Fruit fly (Drosophila melanogaster) whole organism, prepupa: ENCODE data around the gene Ldh.

ENCODE experiments used
- Blimp-1 ChIP-seq: fragments of 200-800 bp; sonication (Bioruptor generic); optimal IDR thresholded peaks from 3 replicates; lab custom pipeline; 2017; ENCODE audit warnings: missing biosample characterization, missing genetic modification characterization, mild to moderate bottlenecking, moderate library complexity, missing genetic modification reagents
- CG10631 ChIP-seq: fragments of 200-800 bp; sonication (Bioruptor generic); optimal IDR thresholded peaks from 2 replicates; lab custom pipeline; 2016; ENCODE audit warnings: missing biosample characterization, missing genetic modification characterization
- CG10669 ChIP-seq: fragments of 200-800 bp; sonication (Bioruptor generic); optimal IDR thresholded peaks from 3 replicates; lab custom pipeline; 2018; ENCODE audit warnings: missing biosample characterization, mild to moderate bottlenecking, missing genetic modification characterization, moderate library complexity
- CG11294 ChIP-seq: fragments of 200-800 bp; sonication (Bioruptor generic); IDR thresholded peaks from 2 replicates; pipeline ENCODE4 v1.3.6; 2022; ENCODE audit warnings: missing biosample characterization, missing genetic modification characterization
- CG11762 ChIP-seq: fragments of 200-800 bp; sonication (Bioruptor generic); optimal IDR thresholded peaks from 3 replicates; lab custom pipeline; 2016; ENCODE audit warnings: missing biosample characterization, missing genetic modification characterization; ENCODE audit not compliant: insufficient read depth
- CG11902 ChIP-seq: fragments of 200-800 bp; sonication (Bioruptor generic); optimal IDR thresholded peaks from 3 replicates; lab custom pipeline; 2016; ENCODE audit warnings: missing biosample characterization, missing genetic modification characterization
- CG15336 ChIP-seq: fragments of 200-800 bp; sonication (Bioruptor generic); IDR thresholded peaks from 2 replicates; pipeline ENCODE4 v1.3.6; 2022; ENCODE audit warnings: missing biosample characterization, missing genetic modification characterization
- CG1621 ChIP-seq: fragments of 200-800 bp; sonication (Bioruptor generic); optimal IDR thresholded peaks from 3 replicates; lab custom pipeline; 2018; ENCODE audit warnings: missing biosample characterization, mild to moderate bottlenecking, missing genetic modification characterization
- CG3032 ChIP-seq: fragments of 200-800 bp; optimal IDR thresholded peaks from 2 replicates; lab custom pipeline; 2019; ENCODE audit warnings: missing biosample characterization, mild to moderate bottlenecking, missing genetic modification characterization, moderate library complexity
- CG31627 ChIP-seq: fragments of 200-800 bp; sonication (Bioruptor generic); optimal IDR thresholded peaks from 3 replicates; lab custom pipeline; 2016; ENCODE audit warnings: missing biosample characterization, missing genetic modification characterization
- CG32006 ChIP-seq: fragments of 200-800 bp; sonication (Bioruptor generic); optimal IDR thresholded peaks from 3 replicates; lab custom pipeline; 2017; ENCODE audit warnings: missing biosample characterization, mild to moderate bottlenecking, missing genetic modification characterization
- CG34406 ChIP-seq: fragments of 200-800 bp; sonication (Bioruptor generic); optimal IDR thresholded peaks from 3 replicates; lab custom pipeline; 2016; ENCODE audit warnings: missing biosample characterization, missing genetic modification characterization
- CG3919 ChIP-seq: fragments of 200-800 bp; sonication (Bioruptor generic); optimal IDR thresholded peaks from 3 replicates; lab custom pipeline; 2016; ENCODE audit warnings: missing biosample characterization, missing genetic modification characterization
- CG4318 ChIP-seq: fragments of 200-800 bp; sonication (Bioruptor generic); optimal IDR thresholded peaks from 3 replicates; lab custom pipeline; 2017; ENCODE audit warnings: missing biosample characterization, mild to moderate bottlenecking, missing genetic modification characterization
- CG6163 ChIP-seq: fragments of 200-800 bp; sonication (Bioruptor generic); IDR thresholded peaks from 3 replicates; pipeline ENCODE4 v1.3.6; 2022; ENCODE audit warnings: missing biosample characterization, missing genetic modification characterization
- CG6792 ChIP-seq: fragments of 200-800 bp; sonication (Bioruptor generic); optimal IDR thresholded peaks from 3 replicates; lab custom pipeline; 2016; ENCODE audit warnings: missing biosample characterization, missing genetic modification characterization
- CG6854 ChIP-seq: fragments of 200-800 bp; sonication (Bioruptor generic); optimal IDR thresholded peaks from 2 replicates; lab custom pipeline; 2017; ENCODE audit warnings: missing biosample characterization, mild to moderate bottlenecking, missing genetic modification characterization
- CG8119 ChIP-seq: fragments of 200-800 bp; sonication (Bioruptor generic); IDR thresholded peaks from 3 replicates; pipeline ENCODE4 v1.3.6; 2022; ENCODE audit warnings: missing biosample characterization, missing genetic modification characterization
- CG8319 ChIP-seq: fragments of 200-800 bp; sonication (Bioruptor generic); optimal IDR thresholded peaks from 3 replicates; lab custom pipeline; 2016; ENCODE audit warnings: missing biosample characterization, missing genetic modification characterization
- CG8632 ChIP-seq: fragments of 200-800 bp; sonication (Bioruptor generic); optimal IDR thresholded peaks from 3 replicates; lab custom pipeline; 2016; ENCODE audit warnings: missing biosample characterization, missing genetic modification characterization
- CG9139 ChIP-seq: fragments of 200-800 bp; sonication (Bioruptor generic); optimal IDR thresholded peaks from 3 replicates; lab custom pipeline; 2017; ENCODE audit warnings: missing biosample characterization, mild to moderate bottlenecking, missing genetic modification characterization
- Eip78C ChIP-seq: fragments of 200-800 bp; sonication (Bioruptor generic); peaks from one replicate; lab custom pipeline; 2016; ENCODE audit warnings: missing biosample characterization, missing genetic modification characterization
- Eip93F ChIP-seq: fragments of 200-800 bp; sonication (Bioruptor generic); optimal IDR thresholded peaks from 2 replicates; lab custom pipeline; 2016; ENCODE audit warnings: missing biosample characterization, mild to moderate bottlenecking, missing genetic modification characterization
- Ets21C ChIP-seq: fragments of 200-800 bp; sonication (Bioruptor generic); optimal IDR thresholded peaks from 3 replicates; lab custom pipeline; 2016; ENCODE audit warnings: missing biosample characterization, missing genetic modification characterization
- Ets96B ChIP-seq: fragments of 200-800 bp; optimal IDR thresholded peaks from 2 replicates; lab custom pipeline; 2019; ENCODE audit warnings: missing biosample characterization, mild to moderate bottlenecking, missing genetic modification characterization, moderate library complexity
- Gug ChIP-seq: fragments of 200-800 bp; sonication (Bioruptor generic); IDR thresholded peaks from 2 replicates; pipeline ENCODE4 v1.3.6; 2022; ENCODE audit warnings: missing biosample characterization, missing genetic modification characterization
- Hr38 ChIP-seq: sonication (Bioruptor generic); optimal IDR thresholded peaks from 2 replicates; lab custom pipeline; 2016; ENCODE audit warnings: missing biosample characterization, missing genetic modification characterization
- Hr39 ChIP-seq: fragments of 200-800 bp; sonication (Bioruptor generic); optimal IDR thresholded peaks from 2 replicates; lab custom pipeline; 2016; ENCODE audit warnings: missing biosample characterization, missing genetic modification characterization
- Hr4 ChIP-seq: fragments of 200-800 bp; sonication (Bioruptor generic); optimal IDR thresholded peaks from 3 replicates; lab custom pipeline; 2016; ENCODE audit warnings: missing biosample characterization, missing genetic modification characterization
- Lpt ChIP-seq: fragments of 200-800 bp; sonication (Bioruptor generic); optimal IDR thresholded peaks from 3 replicates; lab custom pipeline; 2016; ENCODE audit warnings: missing biosample characterization, missing genetic modification characterization
- Met ChIP-seq: fragments of 200-800 bp; sonication (Bioruptor generic); optimal IDR thresholded peaks from 3 replicates; lab custom pipeline; 2016; ENCODE audit warnings: missing biosample characterization, missing genetic modification characterization
- OdsH ChIP-seq: fragments of 200-800 bp; sonication (Bioruptor generic); optimal IDR thresholded peaks from 3 replicates; lab custom pipeline; 2016; ENCODE audit warnings: missing biosample characterization, missing genetic modification characterization
- Sox102F ChIP-seq: fragments of 200-800 bp; sonication (Bioruptor generic); optimal IDR thresholded peaks from 2 replicates; lab custom pipeline; 2016; ENCODE audit warnings: missing biosample characterization, mild to moderate bottlenecking, missing genetic modification characterization
- Sox14 ChIP-seq: fragments of 200-800 bp; sonication (Bioruptor generic); optimal IDR thresholded peaks from 3 replicates; lab custom pipeline; 2016; ENCODE audit warnings: missing biosample characterization, missing genetic modification characterization
- Sox15 ChIP-seq: fragments of 200-800 bp; sonication (Bioruptor generic); optimal IDR thresholded peaks from 3 replicates; lab custom pipeline; 2016; ENCODE audit warnings: missing biosample characterization, missing genetic modification characterization
- achi ChIP-seq: fragments of 200-800 bp; sonication (Bioruptor generic); optimal IDR thresholded peaks from 3 replicates; lab custom pipeline; 2016; ENCODE audit warnings: missing biosample characterization, missing genetic modification characterization
- acj6 ChIP-seq: fragments of 200-800 bp; sonication (Bioruptor generic); optimal IDR thresholded peaks from 3 replicates; lab custom pipeline; 2016; ENCODE audit warnings: missing biosample characterization, missing genetic modification characterization
- cyc ChIP-seq: fragments of 200-800 bp; sonication (Bioruptor generic); optimal IDR thresholded peaks from 3 replicates; lab custom pipeline; 2016; ENCODE audit warnings: missing biosample characterization, missing genetic modification characterization
- dac ChIP-seq: fragments of 200-800 bp; sonication (Bioruptor generic); optimal IDR thresholded peaks from 2 replicates; lab custom pipeline; 2017; ENCODE audit warnings: missing biosample characterization, mild to moderate bottlenecking, missing genetic modification characterization
- dsx ChIP-seq: fragments of 200-800 bp; optimal IDR thresholded peaks from 3 replicates; lab custom pipeline; 2019; ENCODE audit warnings: missing biosample characterization, mild to moderate bottlenecking, missing genetic modification characterization, moderate library complexity; ENCODE audit not compliant: poor library complexity, severe bottlenecking
- eg ChIP-seq: fragments of 200-800 bp; sonication (Bioruptor generic); IDR thresholded peaks from 3 replicates; pipeline ENCODE4 v1.3.6; 2022; ENCODE audit warnings: missing biosample characterization, missing genetic modification characterization
- fd85E ChIP-seq: fragments of 200-800 bp; sonication (Bioruptor generic); optimal IDR thresholded peaks from 3 replicates; lab custom pipeline; 2016; ENCODE audit warnings: missing biosample characterization, missing genetic modification characterization
- lz ChIP-seq: fragments of 200-800 bp; sonication (Bioruptor generic); optimal IDR thresholded peaks from 3 replicates; lab custom pipeline; 2016; ENCODE audit warnings: missing biosample characterization, missing genetic modification characterization
- net ChIP-seq: fragments of 200-800 bp; sonication (Bioruptor generic); optimal IDR thresholded peaks from 3 replicates; lab custom pipeline; 2016; ENCODE audit warnings: missing biosample characterization, missing genetic modification characterization
- pdm3 ChIP-seq: fragments of 200-800 bp; sonication (Bioruptor generic); optimal IDR thresholded peaks from 3 replicates; lab custom pipeline; 2016; ENCODE audit warnings: missing biosample characterization, missing genetic modification characterization
- salr ChIP-seq, 2 experiments: fragments of 200-800 bp; sonication (Bioruptor generic); optimal IDR thresholded peaks; 3 replicates each; lab custom pipeline; 2016 to 2018; ENCODE audit warnings: missing biosample characterization in 2 of 2, missing genetic modification characterization in 2 of 2, mild to moderate bottlenecking in 1 of 2
- spab ChIP-seq: fragments of 200-800 bp; sonication (Bioruptor generic); optimal IDR thresholded peaks from 2 replicates; lab custom pipeline; 2017; ENCODE audit warnings: missing biosample characterization, mild to moderate bottlenecking, missing genetic modification characterization, missing genetic modification reagents
- ss ChIP-seq, 2 experiments: fragments of 200-800 bp; sonication (Bioruptor generic); optimal IDR thresholded peaks; 2 replicates in 1 of 2; 3 replicates in 1 of 2; lab custom pipeline; 2017 to 2018; ENCODE audit warnings: mild to moderate bottlenecking in 2 of 2, missing biosample characterization in 2 of 2, missing genetic modification characterization in 2 of 2, moderate library complexity in 1 of 2
- svp ChIP-seq: fragments of 200-800 bp; sonication (Bioruptor generic); peaks from one replicate; lab custom pipeline; 2016; ENCODE audit warnings: missing biosample characterization, missing genetic modification characterization
- topi ChIP-seq: fragments of 200-800 bp; sonication (Bioruptor generic); optimal IDR thresholded peaks from 3 replicates; lab custom pipeline; 2016; ENCODE audit warnings: missing biosample characterization, missing genetic modification characterization
- vri ChIP-seq: fragments of 200-800 bp; sonication (Bioruptor generic); optimal IDR thresholded peaks from 3 replicates; lab custom pipeline; 2016; ENCODE audit warnings: missing biosample characterization, mild to moderate bottlenecking, missing genetic modification characterization

Gene Ldh

dm6 chr3L:6262644-6263404 is at the start of gene Ldh:
Ldh (minus strand) TSS chr3L:6262694.
- peak; percentile 97 for TF ChIP-seq acj6 (GFP tag; lab: Kevin White, UChicago)
- peak; percentile 96 for TF ChIP-seq pdm3 (GFP tag; lab: Kevin White, UChicago)
- TF ChIP-seq CG9139: peak; percentile 79
- TF ChIP-seq Hr38: no peak
- TF ChIP-seq Hr39 (GFP tag; lab: Kevin White, UChicago): peak; percentile 92
- TF ChIP-seq CG3919 (GFP tag; lab: Kevin White, UChicago): peak; percentile 95
- TF ChIP-seq CG11294: peak; percentile 71
- TF ChIP-seq Blimp-1: peak; percentile 89
- peak; percentile 96 for TF ChIP-seq CG6854 (GFP tag; lab: Kevin White, UChicago)
- peak; percentile 97 for TF ChIP-seq Lpt (GFP tag; lab: Kevin White, UChicago)
- peak; percentile 95 for TF ChIP-seq eg
- TF ChIP-seq CG8119 (GFP tag; lab: Robert Waterston, UW): peak; percentile 99
- peak; percentile 99 for TF ChIP-seq CG15336 (GFP tag; lab: Robert Waterston, UW)
- peak; percentile 96 for TF ChIP-seq OdsH
- TF ChIP-seq CG8632 (GFP tag; lab: Kevin White, UChicago): peak; percentile 97
- peak; percentile 90 for TF ChIP-seq CG11902
- TF ChIP-seq achi (GFP tag; lab: Kevin White, UChicago): peak; percentile 96
- peak; percentile 98 for TF ChIP-seq Sox102F
- peak; percentile 86 for TF ChIP-seq CG8319 (GFP tag; lab: Kevin White, UChicago)
- TF ChIP-seq Sox14: peak; percentile 95
- TF ChIP-seq Sox15 (GFP tag; lab: Kevin White, UChicago): peak; percentile 91
- TF ChIP-seq dac (GFP tag; lab: Kevin White, UChicago): peak; percentile 91
- peak; percentile 94 for TF ChIP-seq CG10631 (GFP tag; lab: Kevin White, UChicago)
- TF ChIP-seq Ets21C (GFP tag; lab: Kevin White, UChicago): peak; percentile 86
- peak; percentile 100 for TF ChIP-seq Eip78C (GFP tag; lab: Kevin White, UChicago)
- TF ChIP-seq salr (GFP tag; optimal IDR thresholded peaks at IDR 0.05; lab: Kevin White, UChicago): peak; percentile 71 to 97
- peak; percentile 95 for TF ChIP-seq CG3032
- peak; percentile 99 for TF ChIP-seq CG32006
- peak; percentile 93; the same call in 2 of the 3 replicates for TF ChIP-seq CG6163 (GFP tag; lab: Robert Waterston, UW)
- TF ChIP-seq CG11762 (GFP tag; lab: Kevin White, UChicago): peak; percentile 81
- peak; percentile 90 for TF ChIP-seq dsx (GFP tag; lab: Kevin White, UChicago)
- TF ChIP-seq net (GFP tag; lab: Kevin White, UChicago): peak; percentile 97
- peak; percentile 74 for TF ChIP-seq CG1621
- peak; percentile 96 for TF ChIP-seq CG4318 (GFP tag; lab: Kevin White, UChicago)
- TF ChIP-seq vri (GFP tag; lab: Kevin White, UChicago): peak; percentile 93
- peak; percentile 98 for TF ChIP-seq topi (GFP tag; lab: Kevin White, UChicago)
- TF ChIP-seq cyc (GFP tag; lab: Kevin White, UChicago): peak; percentile 95
- peak; percentile 95 for TF ChIP-seq CG31627 (GFP tag; lab: Kevin White, UChicago)
- peak; percentile 97 for TF ChIP-seq lz
- peak; percentile 67 for TF ChIP-seq spab (GFP tag; lab: Kevin White, UChicago)
- TF ChIP-seq Met: peak; percentile 98
- TF ChIP-seq Eip93F (GFP tag; lab: Kevin White, UChicago): peak; percentile 92
- TF ChIP-seq CG34406 (GFP tag; lab: Kevin White, UChicago): peak; percentile 98
- TF ChIP-seq CG10669 (GFP tag; lab: Kevin White, UChicago): peak; percentile 89
- peak; percentile 71 for TF ChIP-seq fd85E (GFP tag; lab: Kevin White, UChicago)
- peak; percentile 92 for TF ChIP-seq Gug (GFP tag; lab: Robert Waterston, UW)
- peak; percentile 95 to 96 for TF ChIP-seq ss (GFP tag; optimal IDR thresholded peaks at IDR 0.05; lab: Kevin White, UChicago)
- peak; percentile 99 for TF ChIP-seq svp (GFP tag; lab: Kevin White, UChicago)
- peak; percentile 84 for TF ChIP-seq Ets96B
- TF ChIP-seq Hr4 (GFP tag; lab: Kevin White, UChicago): peak; percentile 98
- TF ChIP-seq CG6792: peak; percentile 95
